Worm (Caenorhabditis elegans) whole organism, mixed stage, embryonic: ENCODE data around the gene grl-19.

Experiments
- M03D4.4 ChIP-seq: sonication (generic microtip); optimal IDR thresholded peaks from 2 replicates; lab custom pipeline; 2017; ENCODE audit warnings: mild to moderate bottlenecking, missing genetic modification characterization, missing compliant biosample characterization
- bed-3 ChIP-seq: fragments of 200-800 bp; sonication (Bioruptor generic); optimal IDR thresholded peaks from 3 replicates; lab custom pipeline; 2018; ENCODE audit warnings: mild to moderate bottlenecking, missing genetic modification characterization, moderate library complexity, missing compliant biosample characterization
- blmp-1 ChIP-seq: fragments of 150-350 bp; optimal IDR thresholded peaks from 2 replicates; lab custom pipeline; 2014; ENCODE audit warnings: missing biosample characterization, missing genetic modification characterization
- ceh-39 ChIP-seq: fragments of 150-350 bp; optimal IDR thresholded peaks from 2 replicates; lab custom pipeline; 2014; ENCODE audit warnings: missing biosample characterization, missing genetic modification characterization
- ceh-43 ChIP-seq: fragments of 200-800 bp; sonication (Bioruptor generic); optimal IDR thresholded peaks from 2 replicates; lab custom pipeline; 2018; ENCODE audit warnings: mild to moderate bottlenecking, missing genetic modification characterization, moderate library complexity, missing compliant biosample characterization
- ces-1 ChIP-seq: fragments of 150-350 bp; optimal IDR thresholded peaks from 2 replicates; lab custom pipeline; 2014; ENCODE audit warnings: missing biosample characterization, missing genetic modification reagents, missing genetic modification characterization
- cnd-1 ChIP-seq: fragments of 200-800 bp; sonication (Bioruptor generic); optimal IDR thresholded peaks from 2 replicates; lab custom pipeline; 2018; ENCODE audit warnings: mild to moderate bottlenecking, missing genetic modification characterization, missing compliant biosample characterization
- drap-1 ChIP-seq: fragments of 200-800 bp; sonication (Bioruptor generic); optimal IDR thresholded peaks from 3 replicates; lab custom pipeline; 2018; ENCODE audit warnings: mild to moderate bottlenecking, missing genetic modification characterization, missing compliant biosample characterization
- elt-1 ChIP-seq: sonication (generic microtip); optimal IDR thresholded peaks from 2 replicates; lab custom pipeline; 2017; ENCODE audit warnings: missing genetic modification characterization, mild to moderate bottlenecking, missing compliant biosample characterization, antibody characterized with exemption, moderate library complexity, borderline replicate concordance; ENCODE audit not compliant: insufficient read depth
- elt-3 ChIP-seq: fragments of 150-350 bp; optimal IDR thresholded peaks from 2 replicates; lab custom pipeline; 2014; ENCODE audit warnings: missing biosample characterization, missing genetic modification characterization
- flh-1 ChIP-seq: fragments of 200-800 bp; sonication (Bioruptor generic); optimal IDR thresholded peaks from 2 replicates; lab custom pipeline; 2018; ENCODE audit warnings: mild to moderate bottlenecking, missing genetic modification characterization, moderate library complexity, missing compliant biosample characterization
- ham-2 ChIP-seq: fragments of 200-800 bp; sonication (Bioruptor generic); optimal IDR thresholded peaks from 2 replicates; lab custom pipeline; 2018; ENCODE audit warnings: mild to moderate bottlenecking, missing genetic modification characterization, missing compliant biosample characterization
- hlh-1 ChIP-seq: fragments of 150-350 bp; optimal IDR thresholded peaks from 2 replicates; lab custom pipeline; 2014; ENCODE audit warnings: missing biosample characterization, missing genetic modification reagents, missing genetic modification characterization
- lin-13 ChIP-seq: fragments of 150-350 bp; optimal IDR thresholded peaks from 2 replicates; lab custom pipeline; 2014; ENCODE audit warnings: missing biosample characterization, missing genetic modification characterization
- lin-32 ChIP-seq: fragments of 200-800 bp; sonication (Bioruptor generic); optimal IDR thresholded peaks from 2 replicates; lab custom pipeline; 2018; ENCODE audit warnings: mild to moderate bottlenecking, missing genetic modification characterization, missing compliant biosample characterization
- lsy-2 ChIP-seq: fragments of 150-350 bp; optimal IDR thresholded peaks from 2 replicates; lab custom pipeline; 2014; ENCODE audit warnings: missing biosample characterization, missing genetic modification characterization
- mep-1 ChIP-seq: fragments of 150-350 bp; optimal IDR thresholded peaks from 2 replicates; lab custom pipeline; 2017; ENCODE audit warnings: missing biosample characterization, missing genetic modification reagents, missing genetic modification characterization, inconsistent platforms
- mls-2 ChIP-seq: sonication (generic microtip); optimal IDR thresholded peaks from 2 replicates; lab custom pipeline; 2016; ENCODE audit warnings: mild to moderate bottlenecking, missing genetic modification characterization, moderate library complexity, missing compliant biosample characterization
- nhr-12 ChIP-seq: fragments of 150-350 bp; optimal IDR thresholded peaks from 2 replicates; lab custom pipeline; 2014; ENCODE audit warnings: missing biosample characterization, missing genetic modification characterization
- nhr-237 ChIP-seq: fragments of 150-350 bp; optimal IDR thresholded peaks from 2 replicates; lab custom pipeline; 2014; ENCODE audit warnings: missing biosample characterization, missing genetic modification characterization
- nhr-28 ChIP-seq: fragments of 150-350 bp; optimal IDR thresholded peaks from 2 replicates; lab custom pipeline; 2014; ENCODE audit warnings: missing biosample characterization, missing genetic modification characterization
- nhr-76 ChIP-seq: sonication (generic microtip); optimal IDR thresholded peaks from 2 replicates; lab custom pipeline; 2017; ENCODE audit warnings: missing biosample characterization, missing genetic modification characterization
- pha-4 ChIP-seq: fragments of 150-350 bp; optimal IDR thresholded peaks from 2 replicates; lab custom pipeline; 2018; ENCODE audit warnings: missing biosample characterization, missing genetic modification reagents, missing genetic modification characterization
- sem-2 ChIP-seq: fragments of 200-800 bp; sonication (Bioruptor generic); optimal IDR thresholded peaks from 2 replicates; lab custom pipeline; 2018; ENCODE audit warnings: mild to moderate bottlenecking, missing genetic modification characterization, missing compliant biosample characterization
- snpc-4 ChIP-seq: fragments of 150-350 bp; optimal IDR thresholded peaks from 2 replicates; lab custom pipeline; 2014; ENCODE audit warnings: missing biosample characterization, missing genetic modification characterization
- sptf-1 ChIP-seq: sonication (generic microtip); optimal IDR thresholded peaks from 2 replicates; lab custom pipeline; 2017; ENCODE audit warnings: mild to moderate bottlenecking, missing genetic modification characterization, moderate library complexity, missing compliant biosample characterization
- tbx-8 ChIP-seq: fragments of 200-800 bp; sonication (Bioruptor generic); optimal IDR thresholded peaks from 2 replicates; lab custom pipeline; 2018; ENCODE audit warnings: mild to moderate bottlenecking, missing genetic modification characterization, moderate library complexity, missing compliant biosample characterization
- unc-120 ChIP-seq: sonication (generic microtip); optimal IDR thresholded peaks from 2 replicates; lab custom pipeline; 2017; ENCODE audit warnings: missing genetic modification characterization, missing compliant biosample characterization; ENCODE audit not compliant: poor library complexity, severe bottlenecking
- unc-39 ChIP-seq: fragments of 150-350 bp; optimal IDR thresholded peaks from 2 replicates; lab custom pipeline; 2014; ENCODE audit warnings: missing biosample characterization, missing genetic modification characterization
- unc-62 ChIP-seq: fragments of 150-350 bp; optimal IDR thresholded peaks from 2 replicates; lab custom pipeline; 2014; ENCODE audit warnings: missing biosample characterization, missing genetic modification reagents, missing genetic modification characterization
- zip-8 ChIP-seq: fragments of 150-350 bp; optimal IDR thresholded peaks from 2 replicates; lab custom pipeline; 2014; ENCODE audit warnings: missing biosample characterization, missing genetic modification characterization
- ztf-11 ChIP-seq: fragments of 150-350 bp; optimal IDR thresholded peaks from 2 replicates; lab custom pipeline; 2014; ENCODE audit warnings: missing biosample characterization, missing genetic modification characterization

The grl-19 gene

ce11 chrIV:252454-252853 is at the start of gene grl-19:
Gene grl-19, minus strand, starts transcription at chrIV:252554.
- no peak for TF ChIP-seq pha-4 (tag; lab: Kevin White, UChicago)
- no peak for TF ChIP-seq lin-13 (tag; lab: Kevin White, UChicago)
- no peak for TF ChIP-seq ces-1 (GFP tag; lab: Kevin White, UChicago)
- TF ChIP-seq M03D4.4 = no peak
- TF ChIP-seq bed-3 (GFP tag; lab: Kevin White, UChicago) = no peak
- no peak for TF ChIP-seq drap-1 (GFP tag; lab: Kevin White, UChicago)
- TF ChIP-seq elt-3 = no peak
- TF ChIP-seq sem-2 (GFP tag; lab: Kevin White, UChicago) = no peak
- TF ChIP-seq snpc-4 (tag; lab: Kevin White, UChicago) = no peak
- no peak for TF ChIP-seq sptf-1 (tag; lab: Kevin White, UChicago)
- TF ChIP-seq nhr-12 (tag; lab: Kevin White, UChicago) = no peak
- TF ChIP-seq hlh-1 = no peak
- TF ChIP-seq mls-2 (tag; lab: Kevin White, UChicago) = no peak
- no peak for TF ChIP-seq zip-8 (tag; lab: Kevin White, UChicago)
- no peak for TF ChIP-seq ham-2 (GFP tag; lab: Kevin White, UChicago)
- no peak for TF ChIP-seq nhr-76
- TF ChIP-seq ztf-11 (tag; lab: Kevin White, UChicago) = no peak

ce11 chrIV:300307-300706 is 48.0 kb upstream of the grl-19 start:
- no peak for TF ChIP-seq nhr-76
- TF ChIP-seq lin-13 (tag; lab: Kevin White, UChicago) = no peak
- no peak for TF ChIP-seq M03D4.4
- TF ChIP-seq mls-2 (tag; lab: Kevin White, UChicago) = no peak
- TF ChIP-seq cnd-1 (tag; lab: Kevin White, UChicago) = no peak
- no peak for TF ChIP-seq nhr-28 (tag; lab: Kevin White, UChicago)
- TF ChIP-seq unc-62 = no peak
- TF ChIP-seq elt-3 = no peak
- no peak for TF ChIP-seq bed-3 (GFP tag; lab: Kevin White, UChicago)
- no peak for TF ChIP-seq unc-120
- TF ChIP-seq nhr-237 (tag; lab: Kevin White, UChicago) = no peak
- TF ChIP-seq elt-1 (tag; lab: Kevin White, UChicago) = no peak
- TF ChIP-seq sem-2 (GFP tag; lab: Kevin White, UChicago) = no peak
- TF ChIP-seq ceh-43 (GFP tag; lab: Kevin White, UChicago) = no peak
- no peak for TF ChIP-seq lsy-2 (tag; lab: Kevin White, UChicago)
- TF ChIP-seq tbx-8 (GFP tag; lab: Kevin White, UChicago) = no peak
- no peak for TF ChIP-seq ztf-11 (tag; lab: Kevin White, UChicago)
- no peak for TF ChIP-seq drap-1 (GFP tag; lab: Kevin White, UChicago)

- TF ChIP-seq sptf-1 (tag; lab: Kevin White, UChicago) = no peak
- no peak for TF ChIP-seq flh-1 (GFP tag; lab: Kevin White, UChicago)
- no peak for TF ChIP-seq pha-4 (tag; lab: Kevin White, UChicago)
- TF ChIP-seq lsy-2 (tag; lab: Kevin White, UChicago) = no peak
- TF ChIP-seq mls-2 (tag; lab: Kevin White, UChicago) = no peak
- TF ChIP-seq unc-62 = no peak
- TF ChIP-seq ceh-39 (tag; lab: Kevin White, UChicago) = no peak
- no peak for TF ChIP-seq M03D4.4
- no peak for TF ChIP-seq ztf-11 (tag; lab: Kevin White, UChicago)
- TF ChIP-seq bed-3 (GFP tag; lab: Kevin White, UChicago) = no peak
- no peak for TF ChIP-seq cnd-1 (tag; lab: Kevin White, UChicago)
- no peak for TF ChIP-seq nhr-76
- no peak for TF ChIP-seq nhr-28 (tag; lab: Kevin White, UChicago)
- no peak for TF ChIP-seq elt-3
- TF ChIP-seq, all 35 proteins: peak for 0
Observed at ce11 chrIV:299190-299589, 46.8 kb upstream of the grl-19 start.

- TF ChIP-seq unc-62 = no peak
- no peak for TF ChIP-seq unc-120
- TF ChIP-seq hlh-1 = no peak
- TF ChIP-seq blmp-1 (tag; lab: Kevin White, UChicago) = no peak
- no peak for TF ChIP-seq lin-32 (GFP tag; lab: Kevin White, UChicago)
- TF ChIP-seq nhr-237 (tag; lab: Kevin White, UChicago) = no peak
- no peak for TF ChIP-seq mep-1 (tag; lab: Kevin White, UChicago)
- no peak for TF ChIP-seq mls-2 (tag; lab: Kevin White, UChicago)
- TF ChIP-seq ham-2 (GFP tag; lab: Kevin White, UChicago) = no peak
- no peak for TF ChIP-seq elt-1 (tag; lab: Kevin White, UChicago)
- TF ChIP-seq ceh-39 (tag; lab: Kevin White, UChicago) = no peak
- TF ChIP-seq snpc-4 (tag; lab: Kevin White, UChicago) = no peak
- no peak for TF ChIP-seq tbx-8 (GFP tag; lab: Kevin White, UChicago)
- TF ChIP-seq ces-1 (GFP tag; lab: Kevin White, UChicago) = no peak
- no peak for TF ChIP-seq zip-8 (tag; lab: Kevin White, UChicago)
- no peak for TF ChIP-seq unc-39 (tag; lab: Kevin White, UChicago)
- TF ChIP-seq pha-4 (tag; lab: Kevin White, UChicago) = no peak
- no peak for TF ChIP-seq sem-2 (GFP tag; lab: Kevin White, UChicago)
Observed at ce11 chrIV:298204-298603, 45.9 kb upstream of the grl-19 start, which contains the start of gene pnp-1. Gene pnp-1, minus strand, starts transcription at chrIV:298304.
